Fruit fly (Drosophila melanogaster): Measurements from ENCODE around the gene CG44194.
A peak's percentile ranks its signal among the peaks of the same experiment; 100 is the strongest.

The CG44194 gene

DNA sequence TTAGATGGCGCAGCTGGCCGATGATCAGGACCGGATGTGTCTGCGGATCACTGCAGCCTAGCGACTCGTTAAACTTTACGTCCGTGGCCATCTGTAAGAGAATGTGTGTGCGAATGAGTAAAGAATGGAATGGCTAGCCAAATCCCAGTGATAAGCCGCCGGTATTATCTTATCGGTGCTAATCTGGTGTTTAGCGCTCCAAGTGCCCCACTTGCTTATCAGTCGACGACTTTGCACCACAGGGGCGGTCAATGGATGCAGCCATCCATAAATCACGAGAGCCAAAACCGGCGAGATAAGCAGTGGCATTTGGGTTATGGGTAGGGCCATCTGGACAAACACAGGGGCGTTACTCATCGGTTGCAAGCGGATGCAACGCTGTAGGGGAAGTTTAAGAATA lies 37.3 kb downstream of the CG44194 start:
- TF ChIP-seq Rel (GFP tag; optimal IDR thresholded peaks at IDR 0.05) (peak; percentile 3), Rel (tag; optimal IDR thresholded peaks at IDR 0.05) (no peak), dmrt93B (GFP tag; optimal IDR thresholded peaks at IDR 0.05) (no peak), h (GFP tag; optimal IDR thresholded peaks at IDR 0.05) (peak; percentile 23), CrebA (GFP tag; optimal IDR thresholded peaks at IDR 0.05; ENCODE audit: borderline replicate concordance) (peak; percentile 8)

- TF ChIP-seq HLH106 (tag; optimal IDR thresholded peaks at IDR 0.05) (peak; percentile 44), Jra (GFP tag; optimal IDR thresholded peaks at IDR 0.05) (no peak), Abd-B (GFP tag; optimal IDR thresholded peaks at IDR 0.05) (no peak), Sp1 (GFP tag; optimal IDR thresholded peaks at IDR 0.05) (no peak), usp (GFP tag; optimal IDR thresholded peaks at IDR 0.05) (no peak), Dif (GFP tag; optimal IDR thresholded peaks at IDR 0.05; ENCODE audit: partially characterized antibody) (no peak), h (GFP tag; optimal IDR thresholded peaks at IDR 0.05) (peak; percentile 21), CrebA (GFP tag; optimal IDR thresholded peaks at IDR 0.05; ENCODE audit: borderline replicate concordance) (no peak), tai (GFP tag; optimal IDR thresholded peaks at IDR 0.05) (no peak), psq (GFP tag; optimal IDR thresholded peaks at IDR 0.05) (no peak), br (GFP tag; optimal IDR thresholded peaks at IDR 0.05) (no peak), Hr83 (GFP tag; optimal IDR thresholded peaks at IDR 0.05; ENCODE audit: poor library complexity, severe bottlenecking) (no peak), Hnf4 (GFP tag; optimal IDR thresholded peaks at IDR 0.05) (no peak), fru (GFP tag; optimal IDR thresholded peaks at IDR 0.05) (peak; percentile 16), Myc (optimal IDR thresholded peaks at IDR 0.05) (no peak), Mio (GFP tag; optimal IDR thresholded peaks at IDR 0.05) (no peak), CG9705 (GFP tag; optimal IDR thresholded peaks at IDR 0.05) (no peak), jim (GFP tag; optimal IDR thresholded peaks at IDR 0.05) (no peak), foxo (GFP tag; optimal IDR thresholded peaks at IDR 0.05) (peak in 1 of 2 experiments; percentile 34), dl (GFP tag; optimal IDR thresholded peaks at IDR 0.05; ENCODE audit: insufficient read depth in 1 of 2, partially characterized antibody in 2 of 2) (no peak), dmrt93B (GFP tag; optimal IDR thresholded peaks at IDR 0.05) (no peak), dsf (GFP tag; optimal IDR thresholded peaks at IDR 0.05; ENCODE audit: borderline replicate concordance) (no peak), pan (optimal IDR thresholded peaks at IDR 0.05) (no peak), Hr78 (GFP tag; optimal IDR thresholded peaks at IDR 0.05) (no peak), ey (GFP tag; optimal IDR thresholded peaks at IDR 0.05) (peak; percentile 20), rgr (GFP tag; optimal IDR thresholded peaks at IDR 0.05) (peak; percentile 6), OdsH (GFP tag; optimal IDR thresholded peaks at IDR 0.05) (no peak), sage (GFP tag; optimal IDR thresholded peaks at IDR 0.05) (no peak)
Observed at dm6 chr3R:12957388-12957787, 40.1 kb downstream of the CG44194 start.

All from whole organism, wandering third instar larva.